Worm (Caenorhabditis elegans) whole organism, L4 larva: Measurements from ENCODE around the gene F57H12.5.

ENCODE experiments used
- T20F7.1 ChIP-seq: fragments of 200-800 bp; sonication (Bioruptor generic); optimal IDR thresholded peaks from 2 replicates; lab custom pipeline; 2018; ENCODE audit warnings: mild to moderate bottlenecking, missing genetic modification characterization, missing compliant biosample characterization
- Y48G9A.11 ChIP-seq: fragments of 200-800 bp; sonication (Bioruptor generic); IDR thresholded peaks from 2 replicates; pipeline ENCODE4 v1.3.6; 2022; ENCODE audit warnings: missing genetic modification reagents, missing genetic modification characterization, missing compliant biosample characterization
- Y5F2A.4 ChIP-seq: fragments of 200-800 bp; sonication (Bioruptor generic); optimal IDR thresholded peaks from 2 replicates; lab custom pipeline; 2018; ENCODE audit warnings: mild to moderate bottlenecking, missing genetic modification characterization, missing compliant biosample characterization
- ZK337.2 ChIP-seq: fragments of 200-800 bp; sonication (Bioruptor generic); IDR thresholded peaks from 2 replicates; pipeline ENCODE4 v1.3.6; 2022; ENCODE audit warnings: missing genetic modification reagents, missing genetic modification characterization, missing compliant biosample characterization
- aha-1 ChIP-seq: fragments of 150-350 bp; peaks from one replicate; lab custom pipeline; 2014; ENCODE audit warnings: missing biosample characterization, missing genetic modification characterization
- attf-4 ChIP-seq: sonication (generic microtip); optimal IDR thresholded peaks from 3 replicates; lab custom pipeline; 2017; ENCODE audit warnings: missing biosample characterization, missing genetic modification characterization
- ceh-32 ChIP-seq: sonication (generic microtip); optimal IDR thresholded peaks from 2 replicates; lab custom pipeline; 2016; ENCODE audit warnings: mild to moderate bottlenecking, missing genetic modification characterization, missing compliant biosample characterization; ENCODE audit not compliant: poor library complexity
- ctbp-1 ChIP-seq: fragments of 200-800 bp; sonication (Bioruptor generic); IDR thresholded peaks from 2 replicates; pipeline ENCODE4 v1.3.6; 2022; ENCODE audit warnings: missing genetic modification reagents, missing genetic modification characterization, missing compliant biosample characterization
- daf-16 ChIP-seq, 3 experiments: sonication (generic microtip); optimal IDR thresholded peaks; 2 replicates each; lab custom pipeline; 2016 to 2017; ENCODE audit warnings: missing genetic modification characterization in 3 of 3, missing genetic modification reagents in 3 of 3, mild to moderate bottlenecking in 2 of 3, missing compliant biosample characterization in 2 of 3, missing biosample characterization in 1 of 3, moderate library complexity in 1 of 3
- daf-19 ChIP-seq: fragments of 200-800 bp; sonication (Bioruptor generic); conservative IDR thresholded peaks from 2 replicates; pipeline ENCODE4 v1.3.6; 2022; ENCODE audit warnings: missing genetic modification characterization, missing compliant biosample characterization
- dmd-8 ChIP-seq: fragments of 200-800 bp; sonication (Bioruptor generic); IDR thresholded peaks from 2 replicates; pipeline ENCODE4 v1.3.6; 2022; ENCODE audit warnings: missing genetic modification characterization, missing compliant biosample characterization
- dpl-1 ChIP-seq: fragments of 150-350 bp; optimal IDR thresholded peaks from 2 replicates; lab custom pipeline; 2014; ENCODE audit warnings: missing biosample characterization, missing genetic modification reagents, missing genetic modification characterization
- dve-1 ChIP-seq: sonication (generic microtip); optimal IDR thresholded peaks from 2 replicates; lab custom pipeline; 2017; ENCODE audit warnings: antibody characterized with exemption, mild to moderate bottlenecking, missing genetic modification characterization, missing compliant biosample characterization; ENCODE audit not compliant: insufficient read depth
- fos-1 ChIP-seq: fragments of 150-350 bp; optimal IDR thresholded peaks from 2 replicates; lab custom pipeline; 2014; ENCODE audit warnings: missing biosample characterization, missing genetic modification characterization
- hif-1 ChIP-seq, 2 experiments: sonication (generic microtip); optimal IDR thresholded peaks; 2 replicates each; lab custom pipeline; 2016 to 2017; ENCODE audit warnings: missing compliant biosample characterization in 2 of 2, missing genetic modification characterization in 2 of 2, missing genetic modification reagents in 2 of 2, missing genotype in 2 of 2, mild to moderate bottlenecking in 1 of 2
- hlh-11 ChIP-seq: fragments of 200-800 bp; sonication (Bioruptor generic); optimal IDR thresholded peaks from 2 replicates; lab custom pipeline; 2018; ENCODE audit warnings: mild to moderate bottlenecking, missing genetic modification characterization, missing compliant biosample characterization
- hlh-30 ChIP-seq: sonication (generic microtip); optimal IDR thresholded peaks from 2 replicates; lab custom pipeline; 2017; ENCODE audit warnings: antibody characterized with exemption, mild to moderate bottlenecking, missing genetic modification characterization, missing compliant biosample characterization; ENCODE audit not compliant: insufficient read depth
- hmg-1.1 ChIP-seq: fragments of 200-800 bp; sonication (Bioruptor generic); IDR thresholded peaks from 2 replicates; pipeline ENCODE4 v1.3.6; 2022; ENCODE audit warnings: missing genetic modification reagents, missing genetic modification characterization, missing compliant biosample characterization
- jun-1 ChIP-seq: fragments of 150-350 bp; optimal IDR thresholded peaks from 2 replicates; lab custom pipeline; 2014; ENCODE audit warnings: missing biosample characterization, missing genetic modification reagents, missing genetic modification characterization
- lim-7 ChIP-seq: fragments of 200-800 bp; sonication (Bioruptor generic); IDR thresholded peaks from 2 replicates; pipeline ENCODE4 v1.3.6; 2022; ENCODE audit warnings: missing genetic modification characterization, missing compliant biosample characterization
- lin-1 ChIP-seq: fragments of 200-800 bp; sonication (Bioruptor generic); IDR thresholded peaks from 2 replicates; pipeline ENCODE4 v1.3.6; 2022; ENCODE audit warnings: missing genetic modification reagents, missing genetic modification characterization, missing compliant biosample characterization
- lin-13 ChIP-seq: fragments of 150-350 bp; optimal IDR thresholded peaks from 2 replicates; lab custom pipeline; 2014; ENCODE audit warnings: missing biosample characterization, missing genetic modification reagents, missing genetic modification characterization
- lin-29 ChIP-seq: fragments of 200-800 bp; sonication (Bioruptor generic); IDR thresholded peaks from 2 replicates; pipeline ENCODE4 v1.3.6; 2022; ENCODE audit warnings: missing genetic modification reagents, missing genetic modification characterization, missing compliant biosample characterization
- lin-39 ChIP-seq: fragments of 150-350 bp; optimal IDR thresholded peaks from 2 replicates; lab custom pipeline; 2014; ENCODE audit warnings: missing biosample characterization, missing genetic modification reagents, missing genetic modification characterization
- lir-3 ChIP-seq: sonication (generic microtip); optimal IDR thresholded peaks from 2 replicates; lab custom pipeline; 2016; ENCODE audit warnings: mild to moderate bottlenecking, missing genetic modification characterization, missing compliant biosample characterization
- lsy-2 ChIP-seq, 2 experiments: fragments of 150-350 bp in 1 of 2; sonication (generic microtip) in 1 of 2; optimal IDR thresholded peaks; 2 replicates each; lab custom pipeline; 2014 to 2017; ENCODE audit warnings: missing biosample characterization in 2 of 2, missing genetic modification characterization in 2 of 2
- mdl-1 ChIP-seq, 2 experiments: fragments of 150-350 bp in 1 of 2; sonication (generic microtip) in 1 of 2; optimal IDR thresholded peaks; 2 replicates each; lab custom pipeline; 2014 to 2017; ENCODE audit warnings: missing biosample characterization in 2 of 2, missing genetic modification characterization in 2 of 2
- mep-1 ChIP-seq: fragments of 150-350 bp; sonication (generic microtip); optimal IDR thresholded peaks from 3 replicates; lab custom pipeline; 2014; ENCODE audit warnings: missing biosample characterization, missing genetic modification characterization
- mes-2 ChIP-seq: sonication (generic microtip); optimal IDR thresholded peaks from 2 replicates; lab custom pipeline; 2016; ENCODE audit warnings: missing genotype, mild to moderate bottlenecking, missing genetic modification characterization, missing compliant biosample characterization; ENCODE audit not compliant: poor library complexity, severe bottlenecking
- mxl-3 ChIP-seq: fragments of 200-800 bp; sonication (Bioruptor generic); optimal IDR thresholded peaks from 2 replicates; lab custom pipeline; 2018; ENCODE audit warnings: mild to moderate bottlenecking, missing genetic modification characterization, missing compliant biosample characterization
- nhr-102 ChIP-seq: sonication (generic microtip); optimal IDR thresholded peaks from 2 replicates; lab custom pipeline; 2016; ENCODE audit warnings: mild to moderate bottlenecking, missing genetic modification characterization, moderate library complexity, missing compliant biosample characterization
- nhr-111 ChIP-seq: fragments of 200-800 bp; sonication (Bioruptor generic); optimal IDR thresholded peaks from 2 replicates; lab custom pipeline; 2018; ENCODE audit warnings: mild to moderate bottlenecking, missing genetic modification characterization, missing compliant biosample characterization
- nhr-237 ChIP-seq: sonication (generic microtip); optimal IDR thresholded peaks from 2 replicates; lab custom pipeline; 2017; ENCODE audit warnings: missing biosample characterization, missing genetic modification characterization
- nhr-41 ChIP-seq: fragments of 200-800 bp; sonication (Bioruptor generic); IDR thresholded peaks from 2 replicates; pipeline ENCODE4 v1.3.6; 2022; ENCODE audit warnings: missing genetic modification reagents, missing genetic modification characterization, missing compliant biosample characterization
- nhr-6 ChIP-seq: fragments of 150-350 bp; optimal IDR thresholded peaks from 2 replicates; lab custom pipeline; 2014; ENCODE audit warnings: missing biosample characterization, missing genetic modification characterization
- rbr-2 ChIP-seq: sonication (generic microtip); optimal IDR thresholded peaks from 2 replicates; lab custom pipeline; 2016; ENCODE audit warnings: missing genotype, missing genetic modification characterization, missing compliant biosample characterization
- sdz-12 ChIP-seq: fragments of 200-800 bp; sonication (Bioruptor generic); optimal IDR thresholded peaks from 2 replicates; lab custom pipeline; 2018; ENCODE audit warnings: mild to moderate bottlenecking, missing genetic modification characterization, missing compliant biosample characterization
- set-16 ChIP-seq: fragments of 200-800 bp; sonication (Bioruptor generic); IDR thresholded peaks from 2 replicates; pipeline ENCODE4 v1.3.6; 2022; ENCODE audit warnings: missing genetic modification reagents, missing genetic modification characterization, missing compliant biosample characterization
- snpc-4 ChIP-seq: fragments of 150-350 bp; optimal IDR thresholded peaks from 2 replicates; lab custom pipeline; 2014; ENCODE audit warnings: missing biosample characterization, missing genetic modification characterization
- spr-3 ChIP-seq: fragments of 200-800 bp; sonication (Bioruptor generic); optimal IDR thresholded peaks from 2 replicates; lab custom pipeline; 2018; ENCODE audit warnings: mild to moderate bottlenecking, missing genetic modification characterization, missing compliant biosample characterization
- tag-97 ChIP-seq: fragments of 200-800 bp; sonication (Bioruptor generic); IDR thresholded peaks from 2 replicates; pipeline ENCODE4 v1.3.6; 2022; ENCODE audit warnings: missing genetic modification characterization, missing compliant biosample characterization
- unc-62 ChIP-seq, 3 experiments: fragments of 150-350 bp in 1 of 3; sonication (generic microtip); optimal IDR thresholded peaks in 2 of 3; peaks in 1 of 3; 1 replicate in 1 of 3; 2 replicates in 2 of 3; lab custom pipeline; 2014 to 2017; ENCODE audit warnings: missing biosample characterization in 3 of 3, missing genetic modification characterization in 3 of 3, missing genetic modification reagents in 3 of 3, missing genotype in 1 of 3
- zfp-3 ChIP-seq: fragments of 200-800 bp; sonication (Bioruptor generic); conservative IDR thresholded peaks from 2 replicates; pipeline ENCODE4 v1.3.6; 2022; ENCODE audit warnings: missing genetic modification reagents, missing genetic modification characterization, missing compliant biosample characterization
- zip-11 ChIP-seq: fragments of 200-800 bp; sonication (Bioruptor generic); IDR thresholded peaks from 2 replicates; pipeline ENCODE4 v1.3.6; 2022; ENCODE audit warnings: missing genetic modification characterization, missing compliant biosample characterization
- ztf-7 ChIP-seq: fragments of 150-350 bp; optimal IDR thresholded peaks from 2 replicates; lab custom pipeline; 2014; ENCODE audit warnings: missing biosample characterization, missing genetic modification characterization

The F57H12.5 gene

ce11 chrIV:7977452-7977940 lies 10.4 kb downstream of the F57H12.5 start, which contains the start of gene ora-1:
Gene ora-1, plus strand, starts transcription at chrIV:7977890.
- no peak for TF ChIP-seq lin-39 (tag; lab: Kevin White, UChicago)
- no peak for TF ChIP-seq Y5F2A.4 (GFP tag; lab: Kevin White, UChicago)
- TF ChIP-seq hif-1 (tag; optimal IDR thresholded peaks at IDR 0.05; lab: Kevin White, UChicago) = no peak
- TF ChIP-seq unc-62 (GFP tag; optimal IDR thresholded peaks at IDR 0.05 in 1 of 2; lab: Kevin White, UChicago) = peak in 1 of 2 experiments; percentile 14
- no peak for TF ChIP-seq unc-62 (tag; optimal IDR thresholded peaks at IDR 0.05; lab: Kevin White, UChicago)
- TF ChIP-seq lin-1 (GFP tag; lab: Robert Waterston, UW) = no peak
- no peak for TF ChIP-seq mes-2 (tag; lab: Kevin White, UChicago)
- no peak for TF ChIP-seq tag-97
- TF ChIP-seq ztf-7 = no peak
- no peak for TF ChIP-seq fos-1 (tag; lab: Kevin White, UChicago)
- no peak for TF ChIP-seq zfp-3 (GFP tag; lab: Robert Waterston, UW)
- no peak for TF ChIP-seq spr-3 (GFP tag; lab: Kevin White, UChicago)
- no peak for TF ChIP-seq lin-29
- no peak for TF ChIP-seq lin-13 (GFP tag; lab: Kevin White, UChicago)
- TF ChIP-seq aha-1 = peak; percentile 49
- TF ChIP-seq, all 104 proteins: peak for 2

- TF ChIP-seq lin-39 (tag; lab: Kevin White, UChicago) (no peak), set-16 (GFP tag; lab: Robert Waterston, UW) (no peak), ctbp-1 (GFP tag; lab: Robert Waterston, UW) (no peak), zip-11 (GFP tag; lab: Robert Waterston, UW) (no peak), dmd-8 (GFP tag; lab: Robert Waterston, UW) (no peak), unc-62 (GFP tag; optimal IDR thresholded peaks at IDR 0.05 in 1 of 2; lab: Kevin White, UChicago) (peak in 1 of 2 experiments; percentile 45), unc-62 (tag; optimal IDR thresholded peaks at IDR 0.05; lab: Kevin White, UChicago) (no peak), Y5F2A.4 (GFP tag; lab: Kevin White, UChicago) (no peak), attf-4 (tag; lab: Kevin White, UChicago) (no peak), nhr-111 (GFP tag; lab: Kevin White, UChicago) (no peak), lim-7 (GFP tag; lab: Robert Waterston, UW) (no peak), aha-1 (peak; percentile 87), ZK337.2 (GFP tag; lab: Robert Waterston, UW) (no peak), nhr-237 (tag; lab: Kevin White, UChicago) (no peak), nhr-102 (tag; lab: Kevin White, UChicago) (no peak), mdl-1 (tag; optimal IDR thresholded peaks at IDR 0.05; lab: Kevin White, UChicago) (peak in 1 of 2 experiments; percentile 3), ceh-32 (tag; lab: Kevin White, UChicago) (no peak), jun-1 (no peak), Y48G9A.11 (GFP tag; lab: Robert Waterston, UW) (no peak), sdz-12 (no peak), snpc-4 (no peak), daf-19 (no peak)
Measured at ce11 chrIV:7979588-7979987, 12.5 kb downstream of the F57H12.5 start, which contains the start of gene unc-24. Gene unc-24, plus strand, starts transcription at chrIV:7979870.

DNA sequence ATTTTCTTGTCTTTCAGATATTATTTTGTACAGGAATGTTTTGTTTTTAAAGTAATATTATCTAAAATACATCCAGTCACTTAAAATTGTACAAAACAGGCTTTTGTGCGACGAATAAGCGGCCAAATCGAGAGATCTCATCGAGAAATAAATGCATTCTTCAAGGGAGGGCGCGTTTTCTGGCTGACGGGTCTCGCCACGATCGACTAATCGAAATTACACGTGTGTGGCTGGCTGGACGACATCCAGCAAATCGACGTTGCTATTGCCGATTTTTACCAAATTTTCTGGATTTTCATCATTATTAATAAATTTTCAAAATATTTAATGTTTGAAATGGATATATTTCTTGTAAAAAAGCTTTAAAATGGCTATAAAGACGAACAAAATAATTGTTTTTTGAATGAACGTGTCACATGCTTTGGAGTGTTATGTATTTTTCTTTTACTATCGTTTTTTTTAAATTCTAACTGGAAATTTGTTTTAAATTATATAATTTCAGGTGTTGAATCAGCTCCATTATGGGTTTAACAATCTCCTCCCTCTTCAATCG lies 15.0 kb downstream of the F57H12.5 start, which contains the start of gene arf-5:
arf-5 (plus strand) TSS at position 503 of the 553 bp plus-strand sequence.
- TF ChIP-seq hlh-30 (tag; lab: Kevin White, UChicago) (peak; percentile 64), mep-1 (tag; lab: Kevin White, UChicago) (peak; percentile 53), T20F7.1 (GFP tag; lab: Kevin White, UChicago) (peak; percentile 33), nhr-41 (GFP tag; lab: Robert Waterston, UW) (no peak), hlh-11 (tag; lab: Kevin White, UChicago) (peak; percentile 31), hmg-1.1 (GFP tag; lab: Robert Waterston, UW) (0 out of 2 replicates have a peak, but pooled peaks have one; percentile 7), rbr-2 (tag; lab: Kevin White, UChicago) (peak; percentile 33), dve-1 (tag; lab: Kevin White, UChicago) (peak; percentile 40), mxl-3 (GFP tag; lab: Kevin White, UChicago) (peak; percentile 85), daf-16 (GFP tag; optimal IDR thresholded peaks at IDR 0.05; lab: Kevin White, UChicago) (no peak), daf-16 (tag; optimal IDR thresholded peaks at IDR 0.05; lab: Kevin White, UChicago) (peak; percentile 17), lsy-2 (tag; optimal IDR thresholded peaks at IDR 0.05; lab: Kevin White, UChicago) (peak in 1 of 2 experiments; percentile 61), aha-1 (no peak), dpl-1 (GFP tag; lab: Kevin White, UChicago) (peak; percentile 42), mdl-1 (tag; optimal IDR thresholded peaks at IDR 0.05; lab: Kevin White, UChicago) (peak in 1 of 2 experiments; percentile 82), lir-3 (tag; lab: Kevin White, UChicago) (no peak), nhr-6 (tag; lab: Kevin White, UChicago) (peak; percentile 2), lin-29 (no peak)
